Fruit fly (Drosophila melanogaster) whole organism, embryonic: Measurements from ENCODE around the gene Kpc1.

Experiments used
- CG7928 ChIP-seq: fragments of 200-800 bp; sonication (Bioruptor generic); optimal IDR thresholded peaks from 2 replicates; lab custom pipeline; 2017; ENCODE audit warnings: missing biosample characterization, mild to moderate bottlenecking, missing genetic modification characterization
- Fer2 ChIP-seq: fragments of 200-800 bp; sonication (Bioruptor generic); optimal IDR thresholded peaks from 2 replicates; lab custom pipeline; 2018; ENCODE audit warnings: missing biosample characterization, mild to moderate bottlenecking, missing genetic modification characterization, moderate library complexity
- HLH4C ChIP-seq: fragments of 200-800 bp; sonication (Bioruptor generic); IDR thresholded peaks from 3 replicates; pipeline ENCODE4 v1.3.6; 2022; ENCODE audit warnings: missing biosample characterization, missing genetic modification characterization; ENCODE audit not compliant: partially characterized antibody
- Hr78 ChIP-seq, 2 experiments: fragments of 200-800 bp in 1 of 2; fragments of >200 bp in 1 of 2; sonication (Bioruptor generic) in 1 of 2; optimal IDR thresholded peaks; 2 replicates each; lab custom pipeline; 2017 to 2019; ENCODE audit warnings: missing biosample characterization in 2 of 2, missing genetic modification characterization in 2 of 2, mild to moderate bottlenecking in 1 of 2, moderate library complexity in 1 of 2
- az2 ChIP-seq: fragments of 200-800 bp; sonication (Bioruptor generic); optimal IDR thresholded peaks from 3 replicates; lab custom pipeline; 2016; ENCODE audit warnings: missing biosample characterization, missing genetic modification characterization
- dan ChIP-seq: fragments of 200-800 bp; sonication (Bioruptor generic); IDR thresholded peaks from 2 replicates; pipeline ENCODE4 v1.3.6; 2022; ENCODE audit warnings: missing biosample characterization, missing genetic modification characterization
- lmd ChIP-seq: fragments of 200-800 bp; sonication (Bioruptor generic); IDR thresholded peaks from 2 replicates; pipeline ENCODE4 v1.3.6; 2022; ENCODE audit warnings: missing biosample characterization, missing genetic modification characterization
- trh ChIP-seq: fragments of 200-800 bp; sonication (Bioruptor generic); optimal IDR thresholded peaks from 2 replicates; lab custom pipeline; 2016; ENCODE audit warnings: missing biosample characterization, missing genetic modification characterization

dm6 chr3R:15229329-15229876, 33.4 kb upstream of the Kpc1 start, which contains the start of the genes Art3 and mRpS10:
- TF ChIP-seq dan (peak; percentile 99), lmd (GFP tag; lab: Robert Waterston, UW) (peak; percentile 100), HLH4C (GFP tag; lab: Robert Waterston, UW) (no peak), Fer2 (tag; lab: Kevin White, UChicago) (peak; percentile 100), az2 (GFP tag; lab: Kevin White, UChicago) (peak; percentile 100), CG7928 (GFP tag; lab: Kevin White, UChicago) (peak; percentile 89), trh (GFP tag; lab: Kevin White, UChicago) (peak; percentile 100), Hr78 (GFP tag; optimal IDR thresholded peaks at IDR 0.05; lab: Kevin White, UChicago) (peak in 1 of 2 experiments; percentile 98)
